Worm (Caenorhabditis elegans): ENCODE data around the gene mcm-2.

mcm-2 gene

DNA sequence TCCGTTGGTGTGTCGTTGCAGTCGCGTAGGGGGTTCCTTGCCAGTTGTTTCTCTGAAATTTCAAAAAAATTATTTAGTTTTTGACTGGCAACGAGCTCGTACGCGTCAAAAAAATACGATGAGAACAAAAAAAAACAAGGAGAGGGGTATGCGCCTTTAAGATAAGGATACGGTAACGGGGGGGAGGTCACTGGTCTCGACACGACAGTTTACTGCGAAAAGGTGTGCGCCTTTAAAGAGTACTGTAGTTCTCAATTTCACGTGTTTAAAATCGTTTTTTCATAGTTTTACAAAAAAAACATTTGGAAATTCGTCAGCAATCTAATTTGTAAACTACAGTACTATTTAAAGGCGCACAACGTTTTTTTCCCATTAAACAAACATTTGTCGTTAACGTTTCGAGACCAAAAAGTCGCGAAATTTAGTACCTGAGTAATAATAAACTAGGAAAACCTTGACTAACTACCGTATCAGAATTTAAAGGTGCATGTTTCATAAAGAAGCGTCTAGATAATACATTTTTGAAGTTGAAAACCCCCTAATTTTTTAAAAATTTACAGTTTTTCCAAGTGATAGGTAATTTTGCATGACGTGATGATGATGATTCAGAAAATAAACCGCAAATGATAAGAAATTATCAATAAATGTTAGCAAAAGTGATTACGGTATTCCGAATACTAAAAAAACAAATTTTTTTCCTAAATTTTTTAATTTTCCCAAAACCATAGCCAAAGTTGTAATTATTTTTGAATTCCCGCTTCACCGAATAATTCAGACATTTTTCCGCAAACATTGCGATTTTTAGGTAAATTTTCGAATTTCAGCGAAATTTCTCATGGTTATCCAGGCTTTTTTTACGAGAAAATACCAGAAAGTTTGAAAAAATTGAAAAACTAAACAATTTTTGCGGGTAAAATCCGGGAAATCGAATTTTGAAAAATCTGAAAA is 32.1 kb downstream of the mcm-2 start (continued):
- TF ChIP-seq madf-9 (GFP tag; conservative IDR thresholded peaks at IDR 0.05) (no peak), nhr-102 (tag; optimal IDR thresholded peaks at IDR 0.05) (peak; percentile 63), lim-7 (GFP tag; IDR thresholded peaks at IDR 0.05) (no peak), lin-13 (GFP tag; optimal IDR thresholded peaks at IDR 0.05) (peak; percentile 23), nhr-11 (tag; optimal IDR thresholded peaks at IDR 0.05) (no peak), dmd-8 (GFP tag; IDR thresholded peaks at IDR 0.05) (no peak), nhr-77 (tag; optimal IDR thresholded peaks at IDR 0.05) (peak; percentile 69), nhr-237 (tag; optimal IDR thresholded peaks at IDR 0.05) (no peak), nhr-41 (GFP tag; IDR thresholded peaks at IDR 0.05) (no peak), Y48G9A.11 (GFP tag; IDR thresholded peaks at IDR 0.05) (peak; percentile 35; the same call in 1 of the 2 replicates), mxl-2 (GFP tag; conservative IDR thresholded peaks at IDR 0.05) (no peak), snpc-1.2 (GFP tag; IDR thresholded peaks at IDR 0.05) (0 out of 2 replicates have a peak, but pooled peaks have one; percentile 33), vab-7 (GFP tag; IDR thresholded peaks at IDR 0.05) (no peak), ZK546.5 (tag; optimal IDR thresholded peaks at IDR 0.05) (no peak), ztf-11 (tag; optimal IDR thresholded peaks at IDR 0.05) (no peak), lin-1 (GFP tag; IDR thresholded peaks at IDR 0.05) (no peak), F26F4.8 (GFP tag; conservative IDR thresholded peaks at IDR 0.05) (no peak), ceh-62 (tag; optimal IDR thresholded peaks at IDR 0.05) (no peak), aly-2 (tag; optimal IDR thresholded peaks at IDR 0.05) (no peak), ceh-20 (GFP tag; IDR thresholded peaks at IDR 0.05) (no peak), dmd-9 (GFP tag; IDR thresholded peaks at IDR 0.05) (no peak), spr-3 (GFP tag; optimal IDR thresholded peaks at IDR 0.05) (no peak), madf-5 (GFP tag; IDR thresholded peaks at IDR 0.05) (0 out of 4 replicates have a peak, but pooled peaks of 1 of the 2 experiments have one; percentile 59), mdl-1 (tag; optimal IDR thresholded peaks at IDR 0.05) (no peak), Y5F2A.4 (GFP tag; optimal IDR thresholded peaks at IDR 0.05) (no peak), unc-62 (GFP tag; optimal IDR thresholded peaks at IDR 0.05 in 1 of 2) (no peak), unc-62 (tag; optimal IDR thresholded peaks at IDR 0.05) (no peak), fkh-10 (GFP tag; optimal IDR thresholded peaks at IDR 0.05) (no peak), mep-1 (tag; optimal IDR thresholded peaks at IDR 0.05) (peak; percentile 51), zip-2 (tag; optimal IDR thresholded peaks at IDR 0.05) (no peak), tra-1 (GFP tag; IDR thresholded peaks at IDR 0.05) (peak; percentile 54; the same call in 1 of the 2 replicates), gei-8 (GFP tag; optimal IDR thresholded peaks at IDR 0.05) (no peak), ceh-32 (tag; optimal IDR thresholded peaks at IDR 0.05; ENCODE audit: poor library complexity) (no peak), lin-15B (tag; optimal IDR thresholded peaks at IDR 0.05) (no peak), attf-4 (tag; optimal IDR thresholded peaks at IDR 0.05) (no peak), rbr-2 (tag; optimal IDR thresholded peaks at IDR 0.05) (peak; percentile 41), cey-2 (tag; optimal IDR thresholded peaks at IDR 0.05; ENCODE audit: borderline replicate concordance, insufficient read depth) (no peak), zfp-2 (tag; optimal IDR thresholded peaks at IDR 0.05) (no peak), hif-1 (tag; optimal IDR thresholded peaks at IDR 0.05) (peak in 1 of 2 experiments; percentile 32), pqm-1 (tag; optimal IDR thresholded peaks at IDR 0.05) (peak; percentile 15), lsy-2 (tag; optimal IDR thresholded peaks at IDR 0.05) (peak in 1 of 2 experiments; percentile 64), lir-3 (tag; optimal IDR thresholded peaks at IDR 0.05) (no peak), F49E8.2 (tag; optimal IDR thresholded peaks at IDR 0.05; ENCODE audit: borderline replicate concordance) (no peak), tag-97 (GFP tag; IDR thresholded peaks at IDR 0.05) (0 out of 2 replicates have a peak, but pooled peaks have one; percentile 53), nhr-48 (tag; optimal IDR thresholded peaks at IDR 0.05) (peak; percentile 34), aha-1 (tag) (peak; percentile 96), ama-1 (optimal IDR thresholded peaks at IDR 0.05) (no peak), daf-16 (GFP tag; optimal IDR thresholded peaks at IDR 0.05) (peak in 1 of 2 experiments; percentile 24), daf-16 (tag; optimal IDR thresholded peaks at IDR 0.05) (peak; percentile 68)
